Fruit fly (Drosophila melanogaster) whole organism, adult: Measurements from ENCODE around the gene eIF5.

ENCODE experiments used
- CG11617 ChIP-seq: fragments of 200-800 bp; sonication (Bioruptor generic); optimal IDR thresholded peaks from 2 replicates; lab custom pipeline; 2017; ENCODE audit warnings: mild to moderate bottlenecking, missing biosample characterization, missing genetic modification reagents, missing genetic modification characterization
- CG12768 ChIP-seq: fragments of 200-800 bp; sonication (Bioruptor generic); optimal IDR thresholded peaks from 2 replicates; lab custom pipeline; 2017; ENCODE audit warnings: missing biosample characterization, missing genetic modification characterization, mild to moderate bottlenecking, moderate library complexity, missing genetic modification reagents
- CG33017 ChIP-seq: fragments of 200-800 bp; sonication (Bioruptor generic); optimal IDR thresholded peaks from 2 replicates; lab custom pipeline; 2018; ENCODE audit warnings: missing biosample characterization, mild to moderate bottlenecking, missing genetic modification characterization, moderate library complexity
- CG5204 ChIP-seq: fragments of 200-800 bp; sonication (Bioruptor generic); optimal IDR thresholded peaks from 2 replicates; lab custom pipeline; 2016; ENCODE audit warnings: missing biosample characterization, missing genetic modification characterization
- Clk ChIP-seq: fragments of 200-800 bp; sonication (Bioruptor generic); optimal IDR thresholded peaks from 2 replicates; lab custom pipeline; 2017; ENCODE audit warnings: missing biosample characterization, missing genetic modification characterization
- Crg-1 ChIP-seq: fragments of 200-800 bp; sonication (Bioruptor generic); optimal IDR thresholded peaks from 2 replicates; lab custom pipeline; 2016; ENCODE audit warnings: missing biosample characterization, missing genetic modification characterization
- Hr96 ChIP-seq: fragments of 200-800 bp; sonication (Bioruptor generic); optimal IDR thresholded peaks from 2 replicates; lab custom pipeline; 2016; ENCODE audit warnings: missing biosample characterization, missing genetic modification characterization
- Mnt ChIP-seq: fragments of 200-800 bp; sonication (Bioruptor generic); optimal IDR thresholded peaks from 2 replicates; lab custom pipeline; 2016; ENCODE audit warnings: missing biosample characterization, mild to moderate bottlenecking, missing genetic modification characterization
- bab1 ChIP-seq: fragments of 200-800 bp; sonication (Bioruptor generic); optimal IDR thresholded peaks from 3 replicates; lab custom pipeline; 2019; ENCODE audit warnings: missing biosample characterization, mild to moderate bottlenecking, missing genetic modification characterization, moderate library complexity
- cic ChIP-seq: fragments of 200-800 bp; sonication (Bioruptor generic); optimal IDR thresholded peaks from 2 replicates; lab custom pipeline; 2017; ENCODE audit warnings: missing biosample characterization, mild to moderate bottlenecking, missing genetic modification characterization, moderate library complexity
- cnc ChIP-seq, 2 experiments: fragments of >200 bp; optimal IDR thresholded peaks; 2 replicates each; lab custom pipeline; 2017
- pad ChIP-seq: fragments of 200-800 bp; sonication (Bioruptor generic); optimal IDR thresholded peaks from 3 replicates; lab custom pipeline; 2017; ENCODE audit warnings: missing biosample characterization, missing genetic modification characterization, mild to moderate bottlenecking, moderate library complexity, missing genetic modification reagents
- toe ChIP-seq: fragments of 200-800 bp; sonication (Bioruptor generic); optimal IDR thresholded peaks from 2 replicates; lab custom pipeline; 2016; ENCODE audit warnings: missing biosample characterization, missing genetic modification characterization

DNA sequence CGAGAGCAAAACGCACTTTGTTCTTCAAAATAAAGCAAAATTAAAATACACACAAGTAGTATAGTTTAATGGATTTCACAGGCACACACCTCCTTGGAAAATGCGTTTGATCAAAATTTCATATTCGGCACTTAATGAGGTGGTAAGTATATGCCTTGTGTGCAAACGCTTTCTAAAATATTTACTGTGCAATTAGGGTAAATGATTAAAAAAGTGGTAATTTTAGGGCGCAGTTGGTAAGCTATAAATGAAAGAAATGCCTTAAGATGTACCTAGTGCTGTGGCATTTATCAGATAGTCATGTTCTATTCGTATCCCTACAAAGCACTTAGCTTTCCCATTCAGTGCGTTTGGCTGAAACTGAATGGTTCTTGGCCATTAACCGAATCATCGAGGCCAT is 17.6 kb downstream of the eIF5 start, which contains the start of gene Or13a:
- TF ChIP-seq Hr96 (GFP tag; lab: Kevin White, UChicago) (no peak), CG11617 (no peak), CG33017 (tag; lab: Kevin White, UChicago) (no peak), bab1 (GFP tag; lab: Kevin White, UChicago) (no peak), pad (GFP tag; lab: Kevin White, UChicago) (no peak), cic (no peak), Clk (GFP tag; lab: Kevin White, UChicago) (no peak), CG12768 (GFP tag; lab: Kevin White, UChicago) (no peak), CG5204 (GFP tag; lab: Kevin White, UChicago) (no peak), cnc (optimal IDR thresholded peaks at IDR 0.05; lab: Kevin White, UChicago) (no peak), toe (GFP tag; lab: Kevin White, UChicago) (no peak), Crg-1 (no peak), Mnt (no peak)
